Worm (Caenorhabditis elegans) whole organism, L4/young adult: Measurements from ENCODE around the gene asp-2.

ENCODE experiments used
- W03F9.2 ChIP-seq: fragments of 150-350 bp; optimal IDR thresholded peaks from 2 replicates; lab custom pipeline; 2014; ENCODE audit warnings: missing biosample characterization, missing genetic modification characterization
- dao-5 ChIP-seq: sonication (generic microtip); optimal IDR thresholded peaks from 2 replicates; lab custom pipeline; 2016; ENCODE audit warnings: missing genotype, missing genetic modification characterization, moderate library complexity, missing compliant biosample characterization
- him-1 ChIP-seq: sonication (generic microtip); optimal IDR thresholded peaks from 2 replicates; lab custom pipeline; 2016; ENCODE audit warnings: missing genotype, missing genetic modification reagents, missing genetic modification characterization, missing compliant biosample characterization

The asp-2 gene

ce11 chrV:9202710-9203109 lies at the start of gene asp-2:
asp-2 (plus strand) TSS chrV:9203077.
- TF ChIP-seq him-1 (tag; lab: Kevin White, UChicago) (no peak), W03F9.2 (tag; lab: Kevin White, UChicago) (no peak), dao-5 (no peak)

- no peak for TF ChIP-seq him-1 (tag; lab: Kevin White, UChicago)
- no peak for TF ChIP-seq W03F9.2 (tag; lab: Kevin White, UChicago)
- no peak for TF ChIP-seq dao-5
Measured at ce11 chrV:9154772-9155171, 48.1 kb upstream of the asp-2 start, which contains the start of gene B0222.5. B0222.5 (minus strand) TSS chrV:9154872.

- no peak for TF ChIP-seq W03F9.2 (tag; lab: Kevin White, UChicago)
Measured at ce11 chrV:9155616-9156015, 47.3 kb upstream of the asp-2 start.

ce11 chrV:9156679-9157078 lies 46.2 kb upstream of the asp-2 start, which contains the start of gene B0222.15:
B0222.15 (minus strand) TSS chrV:9156779.
- TF ChIP-seq dao-5 = no peak

ce11 chrV:9157597-9157996 lies 45.3 kb upstream of the asp-2 start:
- TF ChIP-seq W03F9.2 (tag; lab: Kevin White, UChicago) = no peak

ce11 chrV:9160224-9160886 lies 42.5 kb upstream of the asp-2 start, which contains the start of gene col-144:
col-144 (minus strand) TSS chrV:9160642.
- TF ChIP-seq W03F9.2 (tag; lab: Kevin White, UChicago) = no peak

ce11 chrV:9162118-9162729 lies 40.7 kb upstream of the asp-2 start:
- TF ChIP-seq him-1 (tag; lab: Kevin White, UChicago) = no peak
- TF ChIP-seq dao-5 = no peak
- no peak for TF ChIP-seq W03F9.2 (tag; lab: Kevin White, UChicago)

ce11 chrV:9162955-9163468 lies 39.9 kb upstream of the asp-2 start, which contains the start of gene col-145:
col-145 (minus strand) TSS chrV:9163005.
- TF ChIP-seq him-1 (tag; lab: Kevin White, UChicago) = no peak
- TF ChIP-seq W03F9.2 (tag; lab: Kevin White, UChicago) = no peak
- no peak for TF ChIP-seq dao-5

ce11 chrV:9163897-9164296 lies 39.0 kb upstream of the asp-2 start:
- TF ChIP-seq him-1 (tag; lab: Kevin White, UChicago) = no peak
- TF ChIP-seq dao-5 = no peak
- TF ChIP-seq W03F9.2 (tag; lab: Kevin White, UChicago) = no peak

ce11 chrV:9165073-9165699 lies 37.7 kb upstream of the asp-2 start, which contains the start of gene col-10:
col-10 (minus strand) TSS chrV:9165307.
- TF ChIP-seq dao-5 (no peak), W03F9.2 (tag; lab: Kevin White, UChicago) (no peak), him-1 (tag; lab: Kevin White, UChicago) (no peak)

- no peak for TF ChIP-seq W03F9.2 (tag; lab: Kevin White, UChicago)
- no peak for TF ChIP-seq him-1 (tag; lab: Kevin White, UChicago)
- no peak for TF ChIP-seq dao-5
Measured at ce11 chrV:9166306-9166705, 36.6 kb upstream of the asp-2 start.

ce11 chrV:9168089-9168488 lies 34.8 kb upstream of the asp-2 start, which contains the start of gene B0222.11:
B0222.11 (minus strand) TSS chrV:9168189.
- no peak for TF ChIP-seq dao-5
- TF ChIP-seq him-1 (tag; lab: Kevin White, UChicago) = no peak
- no peak for TF ChIP-seq W03F9.2 (tag; lab: Kevin White, UChicago)

ce11 chrV:9172989-9173388 lies 29.9 kb upstream of the asp-2 start, which contains the start of gene gad-3:
gad-3 (minus strand) TSS chrV:9173005.
- TF ChIP-seq W03F9.2 (tag; lab: Kevin White, UChicago) = no peak
- TF ChIP-seq dao-5 = no peak
- no peak for TF ChIP-seq him-1 (tag; lab: Kevin White, UChicago)

ce11 chrV:9173789-9174188 lies 29.1 kb upstream of the asp-2 start, which contains the start of gene pqn-16:
pqn-16 (plus strand) TSS chrV:9174089.
- TF ChIP-seq him-1 (tag; lab: Kevin White, UChicago) (no peak), W03F9.2 (tag; lab: Kevin White, UChicago) (no peak), dao-5 (no peak)
